Worm (Caenorhabditis elegans) whole organism, L4 larva: ENCODE data around the gene ceeh-2.

Experiments
- aha-1 ChIP-seq: fragments of 150-350 bp; peaks from one replicate; lab custom pipeline; 2014; ENCODE audit warnings: missing biosample characterization, missing genetic modification characterization
- ama-1 ChIP-seq: fragments of 150-350 bp; optimal IDR thresholded peaks from 2 replicates; lab custom pipeline; 2014; ENCODE audit warnings: inconsistent platforms, mixed read lengths
- egl-43 ChIP-seq: fragments of 200-800 bp; sonication (Bioruptor generic); IDR thresholded peaks from 2 replicates; pipeline ENCODE4 v1.3.6; 2022; ENCODE audit warnings: missing genetic modification reagents, missing genetic modification characterization, missing compliant biosample characterization
- hlh-30 ChIP-seq: sonication (generic microtip); optimal IDR thresholded peaks from 2 replicates; lab custom pipeline; 2017; ENCODE audit warnings: antibody characterized with exemption, mild to moderate bottlenecking, missing genetic modification characterization, missing compliant biosample characterization; ENCODE audit not compliant: insufficient read depth
- lin-15B ChIP-seq: fragments of 150-350 bp; sonication (generic microtip); optimal IDR thresholded peaks from 3 replicates; lab custom pipeline; 2014; ENCODE audit warnings: missing biosample characterization, missing genetic modification characterization
- madf-5 ChIP-seq, 2 experiments: fragments of 200-800 bp; sonication (Bioruptor generic); IDR thresholded peaks; 2 replicates each; pipeline ENCODE4 v1.3.6; 2022; ENCODE audit warnings: missing compliant biosample characterization in 2 of 2, missing genetic modification characterization in 2 of 2
- nhr-11 ChIP-seq: fragments of 150-350 bp; optimal IDR thresholded peaks from 2 replicates; lab custom pipeline; 2014; ENCODE audit warnings: missing biosample characterization, missing genetic modification characterization
- nhr-25 ChIP-seq: sonication (generic microtip); optimal IDR thresholded peaks from 2 replicates; lab custom pipeline; 2017; ENCODE audit warnings: missing genetic modification characterization, mild to moderate bottlenecking, missing compliant biosample characterization, antibody characterized with exemption, moderate library complexity, borderline replicate concordance; ENCODE audit not compliant: insufficient read depth
- nhr-41 ChIP-seq: fragments of 200-800 bp; sonication (Bioruptor generic); IDR thresholded peaks from 2 replicates; pipeline ENCODE4 v1.3.6; 2022; ENCODE audit warnings: missing genetic modification reagents, missing genetic modification characterization, missing compliant biosample characterization
- sdz-12 ChIP-seq: fragments of 200-800 bp; sonication (Bioruptor generic); optimal IDR thresholded peaks from 2 replicates; lab custom pipeline; 2018; ENCODE audit warnings: mild to moderate bottlenecking, missing genetic modification characterization, missing compliant biosample characterization
- snpc-1.2 ChIP-seq: fragments of 200-800 bp; sonication (Bioruptor generic); IDR thresholded peaks from 2 replicates; pipeline ENCODE4 v1.3.6; 2022; ENCODE audit warnings: missing genetic modification reagents, missing genetic modification characterization, missing compliant biosample characterization
- unc-39 ChIP-seq: sonication (generic microtip); optimal IDR thresholded peaks from 2 replicates; lab custom pipeline; 2017; ENCODE audit warnings: missing biosample characterization, missing genetic modification characterization
- unc-62 ChIP-seq, 3 experiments: fragments of 150-350 bp in 1 of 3; sonication (generic microtip); optimal IDR thresholded peaks in 2 of 3; peaks in 1 of 3; 1 replicate in 1 of 3; 2 replicates in 2 of 3; lab custom pipeline; 2014 to 2017; ENCODE audit warnings: missing biosample characterization in 3 of 3, missing genetic modification characterization in 3 of 3, missing genetic modification reagents in 3 of 3, missing genotype in 1 of 3

The ceeh-2 gene

DNA sequence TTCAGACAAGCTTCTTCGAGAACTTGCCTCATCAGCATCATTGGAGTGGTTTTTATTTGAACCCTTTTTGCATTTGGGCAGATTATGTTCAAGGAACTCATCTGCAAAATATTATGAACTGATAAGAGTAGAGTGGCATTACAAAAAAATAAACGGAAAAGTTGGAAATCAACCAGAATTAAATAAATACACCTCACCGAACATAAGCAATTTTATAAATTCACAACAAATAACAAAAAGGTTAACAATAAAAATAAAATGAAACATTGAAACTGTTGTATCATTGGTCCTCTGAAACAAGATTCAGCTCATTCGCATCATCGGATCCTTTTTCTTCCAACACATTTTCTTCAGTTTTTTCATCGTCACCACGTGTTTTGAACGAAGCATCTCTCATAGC, 40.4 kb downstream of the ceeh-2 start, which contains the start of gene asps-1:
Gene asps-1, minus strand, starts transcription at position 101 of the 400 bp plus-strand sequence.
- TF ChIP-seq lin-15B: no peak
- no peak for TF ChIP-seq nhr-41 (GFP tag; lab: Robert Waterston, UW)
- TF ChIP-seq aha-1 (tag; lab: Kevin White, UChicago): peak; percentile 67
- TF ChIP-seq, all 104 proteins: peak for 1

DNA sequence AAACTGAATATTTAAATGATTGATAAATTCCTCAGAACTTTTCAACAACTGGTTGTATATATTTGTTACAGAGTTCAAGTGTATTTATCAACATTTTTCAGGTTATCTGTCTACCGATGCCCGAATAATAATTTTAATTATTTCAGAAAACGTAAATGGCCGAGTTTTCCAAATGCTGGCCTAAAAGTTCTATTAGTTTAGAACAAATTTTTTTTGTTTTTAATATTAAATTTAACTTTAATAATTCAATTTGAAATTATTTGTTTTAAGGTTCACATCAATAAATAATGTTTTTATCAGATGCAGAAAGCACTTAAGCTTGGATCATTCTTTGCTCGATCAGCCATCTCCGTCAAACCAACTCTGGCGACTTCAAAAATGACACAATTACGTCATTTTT, 43.3 kb downstream of the ceeh-2 start, which contains the start of gene trx-2:
Gene trx-2, plus strand, starts transcription at position 301 of the 400 bp plus-strand sequence.
- no peak for TF ChIP-seq sdz-12
- no peak for TF ChIP-seq nhr-25 (tag; lab: Kevin White, UChicago)
- TF ChIP-seq egl-43 (GFP tag; lab: Robert Waterston, UW): no peak
- TF ChIP-seq snpc-1.2: no peak

DNA sequence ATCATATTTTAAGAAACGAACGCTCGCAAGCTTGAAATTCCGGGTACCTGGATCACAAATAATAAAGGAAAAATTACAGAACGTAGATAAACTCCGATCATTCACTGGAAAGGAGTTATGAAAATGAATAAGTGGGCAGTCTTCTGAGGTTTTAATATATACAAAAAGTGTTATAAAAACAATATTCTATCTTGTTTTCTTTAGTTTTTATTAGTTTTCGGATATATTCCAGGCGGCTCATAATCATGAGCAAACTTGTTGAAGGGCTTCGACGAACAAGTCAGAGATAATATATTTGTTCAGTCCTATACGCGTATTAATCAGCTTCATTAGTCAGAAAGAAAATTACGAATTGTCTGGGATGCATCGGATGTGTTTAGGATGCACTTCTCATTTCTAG, 43.8 kb downstream of the ceeh-2 start, which contains the start of gene gcy-6:
Gene gcy-6, minus strand, starts transcription at position 101 of the 400 bp plus-strand sequence.
- TF ChIP-seq unc-62 (GFP tag; optimal IDR thresholded peaks at IDR 0.05 in 1 of 2; lab: Kevin White, UChicago) (peak in 1 of 2 experiments; percentile 15), unc-62 (tag; optimal IDR thresholded peaks at IDR 0.05; lab: Kevin White, UChicago) (no peak), madf-5 (GFP tag; IDR thresholded peaks at IDR 0.05; lab: Robert Waterston, UW) (no peak), aha-1 (tag; lab: Kevin White, UChicago) (peak; percentile 85), unc-39 (no peak), nhr-11 (no peak)

DNA sequence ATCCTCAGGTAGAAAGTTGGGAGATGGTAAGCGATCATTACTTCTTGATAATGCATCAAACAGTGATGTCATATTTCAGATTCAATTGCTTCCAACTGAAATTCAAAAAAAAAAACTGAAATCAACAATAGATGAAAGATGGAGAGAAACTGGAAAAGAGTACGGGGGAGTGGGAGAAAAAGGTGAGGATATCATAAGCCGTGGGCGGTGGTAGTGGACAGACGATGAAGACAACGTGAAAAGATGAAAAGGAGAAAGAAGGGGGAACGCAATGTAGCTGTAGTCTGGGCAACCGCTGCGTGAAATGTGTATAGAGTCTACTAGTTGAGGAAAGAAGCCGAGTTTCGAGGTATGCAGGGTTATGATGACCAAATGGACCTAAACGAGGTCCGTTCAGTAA, 50.4 kb downstream of the ceeh-2 start, which contains the start of gene che-12:
Gene che-12, minus strand, starts transcription at position 101 of the 400 bp plus-strand sequence.
- TF ChIP-seq hlh-30 (tag; lab: Kevin White, UChicago): no peak
- TF ChIP-seq ama-1 (lab: Kevin White, UChicago): no peak
- no peak for TF ChIP-seq unc-39
